Worm (Caenorhabditis elegans) whole organism, L4/young adult: ENCODE data around the gene sup-1.

Source experiments
- W03F9.2 ChIP-seq: fragments of 150-350 bp; optimal IDR thresholded peaks from 2 replicates; lab custom pipeline; 2014; ENCODE audit warnings: missing biosample characterization, missing genetic modification characterization
- dao-5 ChIP-seq: sonication (generic microtip); optimal IDR thresholded peaks from 2 replicates; lab custom pipeline; 2016; ENCODE audit warnings: missing genotype, missing genetic modification characterization, moderate library complexity, missing compliant biosample characterization
- him-1 ChIP-seq: sonication (generic microtip); optimal IDR thresholded peaks from 2 replicates; lab custom pipeline; 2016; ENCODE audit warnings: missing genotype, missing genetic modification reagents, missing genetic modification characterization, missing compliant biosample characterization

- TF ChIP-seq dao-5 (tag; lab: Kevin White, UChicago) (no peak), him-1 (tag; lab: Kevin White, UChicago) (no peak), W03F9.2 (no peak)
These were observed 52.7 kb downstream of the sup-1 start for ce11 chrIII:11684770-11685169.
